Worm (Caenorhabditis elegans): ENCODE results near the gene dnj-15.

DNA sequence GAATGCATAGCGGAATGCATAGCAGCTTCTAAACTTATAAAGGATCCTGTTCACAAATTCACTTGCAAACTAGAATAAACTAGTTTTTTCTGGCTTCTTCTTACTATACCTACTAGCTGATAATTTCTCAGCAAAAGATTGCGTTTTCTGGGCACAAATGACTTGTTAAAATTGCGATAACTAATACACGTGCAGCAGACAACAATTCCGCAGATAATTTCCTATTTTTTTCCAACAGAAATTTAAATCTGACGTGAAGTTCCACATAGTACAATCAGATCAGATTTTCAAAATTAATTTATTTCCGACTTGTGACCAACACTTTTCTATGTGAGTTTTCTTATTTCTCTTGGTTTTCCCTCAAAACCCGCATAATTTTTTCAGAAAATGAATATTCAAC lies 11.8 kb upstream of the dnj-15 start, which contains the start of gene scrm-8:
- TF ChIP-seq unc-30 (tag; optimal IDR thresholded peaks at IDR 0.05) (no peak), elt-3 (tag; optimal IDR thresholded peaks at IDR 0.05) (no peak), snpc-4 (tag; optimal IDR thresholded peaks at IDR 0.05) (no peak), alr-1 (tag; optimal IDR thresholded peaks at IDR 0.05; ENCODE audit: borderline replicate concordance) (no peak), egl-27 (tag; optimal IDR thresholded peaks at IDR 0.05) (no peak), nhr-11 (tag; optimal IDR thresholded peaks at IDR 0.05) (no peak), hpl-2 (GFP tag; optimal IDR thresholded peaks at IDR 0.05) (no peak)
